Worm (Caenorhabditis elegans) whole organism, L1 larva: Measurements from ENCODE around the gene F31B12.3.

Experiments
- Y116A8C.19 ChIP-seq: sonication (generic microtip); optimal IDR thresholded peaks from 2 replicates; lab custom pipeline; 2016; ENCODE audit warnings: missing compliant biosample characterization, missing genetic modification characterization, borderline replicate concordance
- alr-1 ChIP-seq: fragments of 200-800 bp; sonication (Bioruptor generic); optimal IDR thresholded peaks from 2 replicates; lab custom pipeline; 2018; ENCODE audit warnings: borderline replicate concordance, mild to moderate bottlenecking, missing genetic modification characterization, missing compliant biosample characterization
- aly-2 ChIP-seq: fragments of 150-350 bp; optimal IDR thresholded peaks from 2 replicates; lab custom pipeline; 2014; ENCODE audit warnings: missing biosample characterization, missing genetic modification characterization
- ceh-8 ChIP-seq: fragments of 200-800 bp; sonication (Bioruptor generic); optimal IDR thresholded peaks from 2 replicates; lab custom pipeline; 2018; ENCODE audit warnings: mild to moderate bottlenecking, missing genetic modification characterization, moderate library complexity, missing compliant biosample characterization
- ceh-82 ChIP-seq, 3 experiments: fragments of 150-350 bp in 1 of 3; sonication (generic microtip) in 2 of 3; optimal IDR thresholded peaks; 2 replicates each; lab custom pipeline; 2014 to 2017; ENCODE audit warnings: missing biosample characterization in 3 of 3, missing genetic modification characterization in 3 of 3
- ceh-88 ChIP-seq: fragments of 200-800 bp; sonication (Bioruptor generic); IDR thresholded peaks from 2 replicates; pipeline ENCODE4 v1.3.6; 2022; ENCODE audit warnings: missing genetic modification characterization, missing compliant biosample characterization
- ces-1 ChIP-seq: fragments of 150-350 bp; optimal IDR thresholded peaks from 2 replicates; lab custom pipeline; 2014; ENCODE audit warnings: missing biosample characterization, missing genetic modification reagents, missing genetic modification characterization
- dpl-1 ChIP-seq, 3 experiments: fragments of 150-350 bp in 2 of 3; sonication (generic microtip) in 1 of 3; optimal IDR thresholded peaks; 2 replicates each; lab custom pipeline; 2014 to 2017; ENCODE audit warnings: missing biosample characterization in 3 of 3, missing genetic modification characterization in 3 of 3, missing genetic modification reagents in 3 of 3
- dsc-1 ChIP-seq: sonication (generic microtip); optimal IDR thresholded peaks from 2 replicates; lab custom pipeline; 2016; ENCODE audit warnings: mild to moderate bottlenecking, missing genetic modification characterization, missing compliant biosample characterization
- efl-1 ChIP-seq, 4 experiments: fragments of 150-350 bp; optimal IDR thresholded peaks in 3 of 4; peaks in 1 of 4; 1 replicate in 1 of 4; 2 replicates in 3 of 4; lab custom pipeline; 2014; ENCODE audit warnings: missing biosample characterization in 2 of 4, missing genetic modification characterization in 2 of 4, missing genetic modification reagents in 2 of 4
- efl-3 ChIP-seq: fragments of 200-800 bp; sonication (Bioruptor generic); optimal IDR thresholded peaks from 2 replicates; lab custom pipeline; 2018; ENCODE audit warnings: mild to moderate bottlenecking, missing genetic modification characterization, missing compliant biosample characterization
- egl-13 ChIP-seq: sonication (generic microtip); optimal IDR thresholded peaks from 2 replicates; lab custom pipeline; 2016; ENCODE audit warnings: missing genotype, missing genetic modification reagents, missing genetic modification characterization, missing compliant biosample characterization
- elt-2 ChIP-seq: sonication (generic microtip); optimal IDR thresholded peaks from 2 replicates; lab custom pipeline; 2016; ENCODE audit warnings: missing genetic modification characterization, mild to moderate bottlenecking, inconsistent platforms, missing compliant biosample characterization, missing genetic modification reagents
- elt-3 ChIP-seq, 6 experiments: fragments of 150-350 bp in 1 of 6; sonication (generic microtip); optimal IDR thresholded peaks; 2 replicates each; lab custom pipeline; 2017 to 2018; ENCODE audit warnings: missing biosample characterization in 6 of 6, missing genetic modification characterization in 6 of 6, inconsistent platforms in 1 of 6
- fkh-10 ChIP-seq: sonication (generic microtip); optimal IDR thresholded peaks from 2 replicates; lab custom pipeline; 2017; ENCODE audit warnings: missing biosample characterization, missing genetic modification reagents, missing genetic modification characterization
- fkh-4 ChIP-seq: sonication (generic microtip); optimal IDR thresholded peaks from 2 replicates; lab custom pipeline; 2016; ENCODE audit warnings: missing compliant biosample characterization, missing genetic modification characterization, borderline replicate concordance
- fkh-8 ChIP-seq: sonication (generic microtip); optimal IDR thresholded peaks from 2 replicates; lab custom pipeline; 2016; ENCODE audit warnings: mild to moderate bottlenecking, missing genetic modification characterization, missing compliant biosample characterization
- grh-1 ChIP-seq: fragments of 200-800 bp; sonication (Bioruptor generic); IDR thresholded peaks from 2 replicates; pipeline ENCODE4 v1.3.6; 2022; ENCODE audit warnings: missing genetic modification reagents, missing genetic modification characterization, missing compliant biosample characterization
- hlh-4 ChIP-seq: sonication (generic microtip); optimal IDR thresholded peaks from 2 replicates; lab custom pipeline; 2016; ENCODE audit warnings: mild to moderate bottlenecking, missing genetic modification characterization, missing compliant biosample characterization
- hpl-2 ChIP-seq: fragments of 150-350 bp; optimal IDR thresholded peaks from 2 replicates; lab custom pipeline; 2014; ENCODE audit warnings: missing biosample characterization, missing genetic modification reagents, missing genetic modification characterization
- irx-1 ChIP-seq: sonication (generic microtip); optimal IDR thresholded peaks from 2 replicates; lab custom pipeline; 2016; ENCODE audit warnings: missing genetic modification characterization, missing compliant biosample characterization
- isw-1 ChIP-seq: fragments of 200-800 bp; sonication (Bioruptor generic); IDR thresholded peaks from 2 replicates; pipeline ENCODE4 v1.3.6; 2022; ENCODE audit warnings: missing genetic modification characterization, missing compliant biosample characterization
- lin-13 ChIP-seq: fragments of 150-350 bp; optimal IDR thresholded peaks from 2 replicates; lab custom pipeline; 2014; ENCODE audit warnings: missing biosample characterization, missing genetic modification reagents, missing genetic modification characterization
- lin-14 ChIP-seq: fragments of 200-800 bp; sonication (Bioruptor generic); optimal IDR thresholded peaks from 2 replicates; lab custom pipeline; 2018; ENCODE audit warnings: mild to moderate bottlenecking, missing genetic modification characterization, moderate library complexity, missing compliant biosample characterization
- lin-15B ChIP-seq: fragments of 150-350 bp; sonication (generic microtip); optimal IDR thresholded peaks from 3 replicates; lab custom pipeline; 2014; ENCODE audit warnings: missing biosample characterization, missing genetic modification characterization
- lin-35 ChIP-seq, 2 experiments: fragments of 150-350 bp; optimal IDR thresholded peaks; 2 replicates each; lab custom pipeline; 2014; ENCODE audit warnings: missing biosample characterization in 2 of 2, missing genetic modification characterization in 2 of 2, missing genetic modification reagents in 2 of 2
- lir-3 ChIP-seq: sonication (generic microtip); optimal IDR thresholded peaks from 2 replicates; lab custom pipeline; 2016; ENCODE audit warnings: mild to moderate bottlenecking, missing genetic modification characterization, moderate library complexity, missing compliant biosample characterization; ENCODE audit not compliant: poor library complexity
- lsy-2 ChIP-seq, 2 experiments: fragments of 150-350 bp; optimal IDR thresholded peaks; 2 replicates each; lab custom pipeline; 2014; ENCODE audit warnings: missing biosample characterization in 2 of 2, missing genetic modification characterization in 2 of 2
- mef-2 ChIP-seq: fragments of 150-350 bp; optimal IDR thresholded peaks from 2 replicates; lab custom pipeline; 2014; ENCODE audit warnings: missing biosample characterization, missing genetic modification characterization
- nhr-12 ChIP-seq: sonication (generic microtip); optimal IDR thresholded peaks from 2 replicates; lab custom pipeline; 2017; ENCODE audit warnings: missing biosample characterization, missing genetic modification characterization
- nhr-19 ChIP-seq: fragments of 200-800 bp; sonication (Bioruptor generic); conservative IDR thresholded peaks from 2 replicates; pipeline ENCODE4 v1.3.6; 2022; ENCODE audit warnings: missing genetic modification characterization, missing compliant biosample characterization
- nhr-20 ChIP-seq: sonication (generic microtip); optimal IDR thresholded peaks from 2 replicates; lab custom pipeline; 2016; ENCODE audit warnings: mild to moderate bottlenecking, missing genetic modification characterization, missing compliant biosample characterization
- nhr-28 ChIP-seq: fragments of 150-350 bp; optimal IDR thresholded peaks from 2 replicates; lab custom pipeline; 2014; ENCODE audit warnings: missing biosample characterization, missing genetic modification characterization
- nhr-71 ChIP-seq: sonication (generic microtip); optimal IDR thresholded peaks from 2 replicates; lab custom pipeline; 2016; ENCODE audit warnings: mild to moderate bottlenecking, missing genetic modification characterization, moderate library complexity, missing compliant biosample characterization
- nhr-76 ChIP-seq: sonication (generic microtip); optimal IDR thresholded peaks from 2 replicates; lab custom pipeline; 2017; ENCODE audit warnings: missing biosample characterization, missing genetic modification characterization
- nhr-77 ChIP-seq: fragments of 150-350 bp; optimal IDR thresholded peaks from 2 replicates; lab custom pipeline; 2014; ENCODE audit warnings: missing biosample characterization, missing genetic modification characterization
- nhr-85 ChIP-seq: sonication (generic microtip); peaks from one replicate; lab custom pipeline; 2016; ENCODE audit warnings: missing genetic modification characterization, inconsistent platforms, missing compliant biosample characterization
- nhr-90 ChIP-seq: sonication (generic microtip); optimal IDR thresholded peaks from 2 replicates; lab custom pipeline; 2016; ENCODE audit warnings: mild to moderate bottlenecking, missing genetic modification characterization, missing compliant biosample characterization; ENCODE audit not compliant: poor library complexity
- rnt-1 ChIP-seq: sonication (generic microtip); optimal IDR thresholded peaks from 2 replicates; lab custom pipeline; 2016; ENCODE audit warnings: mild to moderate bottlenecking, missing genetic modification characterization, moderate library complexity, missing compliant biosample characterization
- skn-1 ChIP-seq: fragments of 150-350 bp; optimal IDR thresholded peaks from 2 replicates; lab custom pipeline; 2014; ENCODE audit warnings: missing biosample characterization, missing genetic modification characterization
- tbx-2 ChIP-seq: sonication (generic microtip); optimal IDR thresholded peaks from 2 replicates; lab custom pipeline; 2016; ENCODE audit warnings: missing genetic modification characterization, missing compliant biosample characterization
- unc-130 ChIP-seq: fragments of 150-350 bp; optimal IDR thresholded peaks from 2 replicates; lab custom pipeline; 2017; ENCODE audit warnings: missing biosample characterization, missing genetic modification characterization, inconsistent platforms
- unc-30 ChIP-seq: sonication (generic microtip); optimal IDR thresholded peaks from 2 replicates; lab custom pipeline; 2017; ENCODE audit warnings: missing biosample characterization, missing genetic modification characterization
- xbp-1 ChIP-seq: sonication (generic microtip); optimal IDR thresholded peaks from 2 replicates; lab custom pipeline; 2016; ENCODE audit warnings: missing genetic modification characterization, missing compliant biosample characterization
- zag-1 ChIP-seq: fragments of 150-350 bp; optimal IDR thresholded peaks from 2 replicates; lab custom pipeline; 2014; ENCODE audit warnings: missing biosample characterization, missing genetic modification characterization
- zip-4 ChIP-seq: fragments of 200-800 bp; sonication (Bioruptor generic); optimal IDR thresholded peaks from 2 replicates; lab custom pipeline; 2018; ENCODE audit warnings: mild to moderate bottlenecking, missing genetic modification characterization, moderate library complexity, missing compliant biosample characterization

The F31B12.3 gene

DNA sequence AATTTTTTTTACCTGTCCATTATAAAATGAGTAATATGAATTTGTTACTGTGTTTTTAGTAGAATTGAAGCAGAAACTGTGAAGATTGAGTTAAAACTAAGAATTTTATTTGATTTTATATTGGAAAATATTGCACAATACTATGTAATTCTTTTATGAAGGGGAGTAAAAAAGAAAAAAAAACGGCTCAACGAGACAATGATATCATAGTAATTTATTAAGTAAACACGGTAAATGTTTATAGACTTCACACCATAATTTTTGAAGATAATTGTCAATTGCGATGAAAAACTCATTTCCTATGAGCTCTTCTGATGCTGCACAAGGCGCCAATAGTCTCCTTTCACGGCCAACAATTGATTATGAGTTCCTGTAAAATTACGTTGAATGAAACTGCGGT, 38.8 kb upstream of the F31B12.3 start, which contains the start of gene pgp-5:
pgp-5 (minus strand) TSS at position 87 of the 400 bp plus-strand sequence.
- no peak for TF ChIP-seq lin-13
- TF ChIP-seq ceh-88 (GFP tag; lab: Robert Waterston, UW) = no peak
- TF ChIP-seq elt-2 (tag; lab: Kevin White, UChicago) = no peak
- no peak for TF ChIP-seq ceh-82 (tag; optimal IDR thresholded peaks at IDR 0.05; lab: Kevin White, UChicago)
- no peak for TF ChIP-seq nhr-90 (tag; lab: Kevin White, UChicago)
- no peak for TF ChIP-seq irx-1
- no peak for TF ChIP-seq xbp-1 (tag; lab: Kevin White, UChicago)
- TF ChIP-seq fkh-8 (tag; lab: Kevin White, UChicago) = no peak
- no peak for TF ChIP-seq nhr-12 (tag; lab: Kevin White, UChicago)
- no peak for TF ChIP-seq alr-1 (tag; lab: Kevin White, UChicago)
- TF ChIP-seq hpl-2 (GFP tag; lab: Kevin White, UChicago) = no peak
- no peak for TF ChIP-seq unc-130 (tag; lab: Kevin White, UChicago)
- no peak for TF ChIP-seq efl-3 (GFP tag; lab: Kevin White, UChicago)
- no peak for TF ChIP-seq skn-1
- no peak for TF ChIP-seq dpl-1 (GFP tag; optimal IDR thresholded peaks at IDR 0.05; lab: Kevin White, UChicago)
- TF ChIP-seq aly-2 = no peak
- TF ChIP-seq nhr-28 = no peak
- TF ChIP-seq mef-2 (tag; lab: Kevin White, UChicago) = no peak
- no peak for TF ChIP-seq rnt-1 (tag; lab: Kevin White, UChicago)
- no peak for TF ChIP-seq lin-15B (tag; lab: Kevin White, UChicago)

DNA sequence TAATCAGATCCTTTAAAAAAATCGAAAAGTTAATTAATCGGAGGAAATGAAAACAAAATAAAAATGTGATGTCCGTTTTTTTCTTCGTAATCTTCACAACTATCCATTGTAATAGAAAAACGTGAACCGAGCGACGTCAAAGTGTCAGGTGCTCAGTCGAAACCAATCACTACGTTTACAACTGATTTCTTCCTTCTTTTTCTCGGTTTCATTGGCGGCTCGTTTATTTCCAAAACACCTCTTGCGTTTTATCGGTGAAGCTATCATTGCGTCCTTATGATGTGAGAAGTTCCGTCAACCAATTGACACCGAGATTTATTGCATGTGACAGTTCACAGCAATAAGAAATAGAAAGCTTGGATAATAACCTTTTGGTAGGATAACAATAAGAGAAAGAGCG, 32.9 kb upstream of the F31B12.3 start:
- TF ChIP-seq grh-1 (GFP tag; lab: Robert Waterston, UW) = no peak
- no peak for TF ChIP-seq skn-1
- no peak for TF ChIP-seq lin-35 (GFP tag; optimal IDR thresholded peaks at IDR 0.05; lab: Kevin White, UChicago)
- no peak for TF ChIP-seq ces-1 (GFP tag; lab: Kevin White, UChicago)
- TF ChIP-seq egl-13 (tag; lab: Kevin White, UChicago) = no peak
- peak; percentile 80 for TF ChIP-seq rnt-1 (tag; lab: Kevin White, UChicago)
- no peak for TF ChIP-seq efl-1 (optimal IDR thresholded peaks at IDR 0.05; lab: Kevin White, UChicago)
- peak in 1 of 2 experiments; percentile 13 for TF ChIP-seq efl-1 (GFP tag; optimal IDR thresholded peaks at IDR 0.05 in 1 of 2; lab: Kevin White, UChicago)
- TF ChIP-seq nhr-71 (tag; lab: Kevin White, UChicago) = peak; percentile 78
- no peak for TF ChIP-seq Y116A8C.19
- no peak for TF ChIP-seq fkh-10 (GFP tag; lab: Kevin White, UChicago)
- TF ChIP-seq elt-2 (tag; lab: Kevin White, UChicago) = no peak
- TF ChIP-seq nhr-77 (tag; lab: Kevin White, UChicago) = no peak
- no peak for TF ChIP-seq nhr-76 (tag; lab: Kevin White, UChicago)
- TF ChIP-seq nhr-90 (tag; lab: Kevin White, UChicago) = no peak
- TF ChIP-seq fkh-4 = no peak
- peak; percentile 2 for TF ChIP-seq lin-13
- no peak for TF ChIP-seq elt-3 (tag; optimal IDR thresholded peaks at IDR 0.05; lab: Kevin White, UChicago)
- TF ChIP-seq lir-3 (tag; lab: Kevin White, UChicago) = no peak
- no peak for TF ChIP-seq isw-1
- no peak for TF ChIP-seq hpl-2 (GFP tag; lab: Kevin White, UChicago)
- TF ChIP-seq lin-14 = peak; percentile 81
- no peak for TF ChIP-seq zip-4 (GFP tag; lab: Kevin White, UChicago)
- TF ChIP-seq unc-30 = no peak
- TF ChIP-seq unc-130 (tag; lab: Kevin White, UChicago) = peak; percentile 59
- TF ChIP-seq lsy-2 (tag; optimal IDR thresholded peaks at IDR 0.05; lab: Kevin White, UChicago) = peak in 1 of 2 experiments; percentile 44
- no peak for TF ChIP-seq nhr-85 (tag; lab: Kevin White, UChicago)
- peak; percentile 41 for TF ChIP-seq nhr-19 (GFP tag; lab: Robert Waterston, UW)
- TF ChIP-seq nhr-20 (tag; lab: Kevin White, UChicago) = peak; percentile 31
- TF ChIP-seq zag-1 (tag; lab: Kevin White, UChicago) = no peak
- TF ChIP-seq ceh-8 (GFP tag; lab: Kevin White, UChicago) = no peak
- TF ChIP-seq dsc-1 (tag; lab: Kevin White, UChicago) = no peak
- TF ChIP-seq hlh-4 (tag; lab: Kevin White, UChicago) = no peak
- peak; percentile 21 for TF ChIP-seq tbx-2 (tag; lab: Kevin White, UChicago)
